Worm (Caenorhabditis elegans) whole organism, L3 larva: ENCODE data around the gene picc-1.

Source experiments
- R02D3.7 ChIP-seq: fragments of 150-350 bp; optimal IDR thresholded peaks from 2 replicates; lab custom pipeline; 2014; ENCODE audit warnings: missing biosample characterization, missing genetic modification characterization
- ZK546.5 ChIP-seq: sonication (generic microtip); optimal IDR thresholded peaks from 2 replicates; lab custom pipeline; 2017; ENCODE audit warnings: missing biosample characterization, missing genetic modification characterization
- ama-1 ChIP-seq: fragments of 150-350 bp; optimal IDR thresholded peaks from 2 replicates; lab custom pipeline; 2018
- ceh-16 ChIP-seq: sonication (generic microtip); optimal IDR thresholded peaks from 2 replicates; lab custom pipeline; 2017; ENCODE audit warnings: missing biosample characterization, missing genetic modification characterization
- ceh-28 ChIP-seq: fragments of 150-350 bp; optimal IDR thresholded peaks from 2 replicates; lab custom pipeline; 2014; ENCODE audit warnings: missing biosample characterization, missing genetic modification reagents, missing genetic modification characterization
- ceh-82 ChIP-seq: fragments of 150-350 bp; optimal IDR thresholded peaks from 2 replicates; lab custom pipeline; 2014; ENCODE audit warnings: missing biosample characterization, missing genetic modification characterization
- ceh-9 ChIP-seq: sonication (generic microtip); optimal IDR thresholded peaks from 2 replicates; lab custom pipeline; 2018; ENCODE audit warnings: missing biosample characterization, missing genetic modification characterization
- egl-27 ChIP-seq: sonication (generic microtip); optimal IDR thresholded peaks from 4 replicates; lab custom pipeline; 2017; ENCODE audit warnings: missing biosample characterization, missing genetic modification reagents, missing genetic modification characterization
- egl-5 ChIP-seq: fragments of 150-350 bp; optimal IDR thresholded peaks from 2 replicates; lab custom pipeline; 2017; ENCODE audit warnings: missing biosample characterization, missing genetic modification reagents, missing genetic modification characterization, inconsistent platforms
- elt-1 ChIP-seq: fragments of 150-350 bp; optimal IDR thresholded peaks from 2 replicates; lab custom pipeline; 2014; ENCODE audit warnings: missing biosample characterization, missing genetic modification characterization
- eor-1 ChIP-seq, 2 experiments: fragments of 150-350 bp; optimal IDR thresholded peaks; 2 replicates each; lab custom pipeline; 2014 to 2018; ENCODE audit warnings: missing biosample characterization in 2 of 2, missing genetic modification characterization in 2 of 2
- fkh-10 ChIP-seq: sonication (generic microtip); optimal IDR thresholded peaks from 2 replicates; lab custom pipeline; 2017; ENCODE audit warnings: missing biosample characterization, missing genetic modification reagents, missing genetic modification characterization
- fkh-2 ChIP-seq: fragments of 150-350 bp; optimal IDR thresholded peaks from 2 replicates; lab custom pipeline; 2014; ENCODE audit warnings: missing biosample characterization, missing genetic modification reagents, missing genetic modification characterization
- fos-1 ChIP-seq: fragments of 150-350 bp; optimal IDR thresholded peaks from 2 replicates; lab custom pipeline; 2014; ENCODE audit warnings: missing biosample characterization, missing genetic modification characterization
- hmg-11 ChIP-seq: sonication (generic microtip); optimal IDR thresholded peaks from 2 replicates; lab custom pipeline; 2016; ENCODE audit warnings: missing genetic modification characterization, missing compliant biosample characterization
- jun-1 ChIP-seq: fragments of 150-350 bp; optimal IDR thresholded peaks from 2 replicates; lab custom pipeline; 2014; ENCODE audit warnings: missing biosample characterization, missing genetic modification reagents, missing genetic modification characterization
- lin-15B ChIP-seq: fragments of 150-350 bp; optimal IDR thresholded peaks from 2 replicates; lab custom pipeline; 2014; ENCODE audit warnings: missing biosample characterization, missing genetic modification characterization
- lin-39 ChIP-seq: fragments of 150-350 bp; optimal IDR thresholded peaks from 2 replicates; lab custom pipeline; 2018; ENCODE audit warnings: missing biosample characterization, missing genetic modification reagents, missing genetic modification characterization
- nfya-1 ChIP-seq: sonication (generic microtip); optimal IDR thresholded peaks from 2 replicates; lab custom pipeline; 2017; ENCODE audit warnings: missing genetic modification characterization, mild to moderate bottlenecking, missing compliant biosample characterization, antibody characterized with exemption, moderate library complexity; ENCODE audit not compliant: insufficient read depth
- nhr-11 ChIP-seq: fragments of 150-350 bp; optimal IDR thresholded peaks from 2 replicates; lab custom pipeline; 2014; ENCODE audit warnings: missing biosample characterization, missing genetic modification characterization
- nhr-12 ChIP-seq: fragments of 150-350 bp; optimal IDR thresholded peaks from 2 replicates; lab custom pipeline; 2014; ENCODE audit warnings: missing biosample characterization, missing genetic modification characterization
- nhr-23 ChIP-seq: fragments of 150-350 bp; optimal IDR thresholded peaks from 2 replicates; lab custom pipeline; 2014; ENCODE audit warnings: missing biosample characterization, missing genetic modification reagents, missing genetic modification characterization
- nhr-237 ChIP-seq: fragments of 150-350 bp; optimal IDR thresholded peaks from 2 replicates; lab custom pipeline; 2014; ENCODE audit warnings: missing biosample characterization, missing genetic modification characterization
- nhr-25 ChIP-seq: sonication (generic microtip); optimal IDR thresholded peaks from 2 replicates; lab custom pipeline; 2017; ENCODE audit warnings: missing biosample characterization, missing genetic modification characterization
- nhr-28 ChIP-seq: fragments of 150-350 bp; optimal IDR thresholded peaks from 2 replicates; lab custom pipeline; 2014; ENCODE audit warnings: missing biosample characterization, missing genetic modification characterization
- nhr-43 ChIP-seq: sonication (generic microtip); optimal IDR thresholded peaks from 2 replicates; lab custom pipeline; 2016; ENCODE audit warnings: mild to moderate bottlenecking, missing genetic modification characterization, missing compliant biosample characterization; ENCODE audit not compliant: poor library complexity, severe bottlenecking
- nhr-67 ChIP-seq: fragments of 150-350 bp; optimal IDR thresholded peaks from 2 replicates; lab custom pipeline; 2014; ENCODE audit warnings: missing biosample characterization, missing genetic modification characterization
- nhr-76 ChIP-seq: fragments of 150-350 bp; sonication (generic microtip); optimal IDR thresholded peaks from 5 replicates; lab custom pipeline; 2014; ENCODE audit warnings: missing biosample characterization, missing genetic modification characterization
- nhr-77 ChIP-seq: fragments of 150-350 bp; optimal IDR thresholded peaks from 2 replicates; lab custom pipeline; 2014; ENCODE audit warnings: missing biosample characterization, missing genetic modification characterization
- skn-1 ChIP-seq: fragments of 150-350 bp; optimal IDR thresholded peaks from 2 replicates; lab custom pipeline; 2014; ENCODE audit warnings: missing biosample characterization, missing genetic modification characterization
- snpc-4 ChIP-seq: fragments of 150-350 bp; optimal IDR thresholded peaks from 2 replicates; lab custom pipeline; 2014; ENCODE audit warnings: missing biosample characterization, missing genetic modification characterization
- tbx-2 ChIP-seq: sonication (generic microtip); optimal IDR thresholded peaks from 2 replicates; lab custom pipeline; 2016; ENCODE audit warnings: mild to moderate bottlenecking, missing genetic modification characterization, missing compliant biosample characterization
- unc-62 ChIP-seq: fragments of 150-350 bp; sonication (generic microtip); optimal IDR thresholded peaks from 4 replicates; lab custom pipeline; 2014; ENCODE audit warnings: missing biosample characterization, missing genetic modification reagents, missing genetic modification characterization
- zag-1 ChIP-seq: fragments of 150-350 bp; optimal IDR thresholded peaks from 2 replicates; lab custom pipeline; 2014; ENCODE audit warnings: missing biosample characterization, missing genetic modification characterization
- ztf-4 ChIP-seq: fragments of 150-350 bp; optimal IDR thresholded peaks from 2 replicates; lab custom pipeline; 2014; ENCODE audit warnings: missing biosample characterization, missing genetic modification characterization

picc-1 gene

ce11 chrV:6022076-6022475 is 3.3 kb downstream of the picc-1 start:
- TF ChIP-seq nhr-25 (tag; lab: Kevin White, UChicago): peak; percentile 51
- TF ChIP-seq R02D3.7 (tag; lab: Kevin White, UChicago): no peak
- TF ChIP-seq nhr-12 (tag; lab: Kevin White, UChicago): no peak
- TF ChIP-seq ceh-82 (tag; lab: Kevin White, UChicago): no peak
- TF ChIP-seq nhr-67 (tag; lab: Kevin White, UChicago): no peak
- peak; percentile 13 for TF ChIP-seq nhr-43 (tag; lab: Kevin White, UChicago)

ce11 chrV:6030559-6030975 is 11.8 kb downstream of the picc-1 start:
- no peak for TF ChIP-seq snpc-4 (tag; lab: Kevin White, UChicago)
- TF ChIP-seq nhr-23 (tag; lab: Kevin White, UChicago): no peak
- peak; percentile 27 for TF ChIP-seq egl-5
- TF ChIP-seq tbx-2 (tag; lab: Kevin White, UChicago): peak; percentile 28
- peak; percentile 22 for TF ChIP-seq unc-62 (GFP tag; lab: Kevin White, UChicago)
- peak; percentile 73 for TF ChIP-seq lin-39 (tag; lab: Kevin White, UChicago)
- TF ChIP-seq hmg-11 (tag; lab: Kevin White, UChicago): no peak
- TF ChIP-seq nfya-1 (tag; lab: Kevin White, UChicago): peak; percentile 70

ce11 chrV:6031585-6031984 is 12.8 kb downstream of the picc-1 start:
- TF ChIP-seq tbx-2 (tag; lab: Kevin White, UChicago) (peak; percentile 52), ZK546.5 (no peak)

- TF ChIP-seq nfya-1 (tag; lab: Kevin White, UChicago): peak; percentile 33
- TF ChIP-seq lin-39 (tag; lab: Kevin White, UChicago): peak; percentile 72
- no peak for TF ChIP-seq nhr-77 (tag; lab: Kevin White, UChicago)
- no peak for TF ChIP-seq ZK546.5
- TF ChIP-seq unc-62 (GFP tag; lab: Kevin White, UChicago): peak; percentile 13
- no peak for TF ChIP-seq ama-1 (lab: Kevin White, UChicago)
- TF ChIP-seq hmg-11 (tag; lab: Kevin White, UChicago): peak; percentile 22
These were observed 14.7 kb downstream of the picc-1 start for ce11 chrV:6033512-6033911.

- no peak for TF ChIP-seq nhr-43 (tag; lab: Kevin White, UChicago)
- TF ChIP-seq ZK546.5: no peak
- no peak for TF ChIP-seq ceh-82 (tag; lab: Kevin White, UChicago)
- no peak for TF ChIP-seq eor-1 (tag; optimal IDR thresholded peaks at IDR 0.05; lab: Kevin White, UChicago)
- TF ChIP-seq fkh-10 (GFP tag; lab: Kevin White, UChicago): no peak
- TF ChIP-seq tbx-2 (tag; lab: Kevin White, UChicago): no peak
- no peak for TF ChIP-seq ama-1 (lab: Kevin White, UChicago)
- no peak for TF ChIP-seq skn-1 (tag; lab: Kevin White, UChicago)
- TF ChIP-seq snpc-4 (tag; lab: Kevin White, UChicago): no peak
- no peak for TF ChIP-seq nhr-25 (tag; lab: Kevin White, UChicago)
- no peak for TF ChIP-seq ceh-9 (tag; lab: Kevin White, UChicago)
- no peak for TF ChIP-seq ceh-28
- TF ChIP-seq elt-1 (tag; lab: Kevin White, UChicago): no peak
- no peak for TF ChIP-seq nhr-67 (tag; lab: Kevin White, UChicago)
- no peak for TF ChIP-seq nhr-11 (tag; lab: Kevin White, UChicago)
- no peak for TF ChIP-seq jun-1 (tag; lab: Kevin White, UChicago)
These were observed 15.9 kb downstream of the picc-1 start, which contains the start of gene dhs-17 for ce11 chrV:6034714-6035113. TSS of gene dhs-17 (minus strand) at chrV:6034814.

ce11 chrV:6036547-6036946 is 17.8 kb downstream of the picc-1 start:
- TF ChIP-seq jun-1 (tag; lab: Kevin White, UChicago) (no peak), nhr-28 (no peak), lin-15B (tag; lab: Kevin White, UChicago) (no peak), ztf-4 (tag; lab: Kevin White, UChicago) (no peak), snpc-4 (tag; lab: Kevin White, UChicago) (no peak), nhr-77 (tag; lab: Kevin White, UChicago) (no peak), fos-1 (tag; lab: Kevin White, UChicago) (no peak), ceh-16 (no peak), R02D3.7 (tag; lab: Kevin White, UChicago) (no peak), fkh-10 (GFP tag; lab: Kevin White, UChicago) (no peak), skn-1 (tag; lab: Kevin White, UChicago) (no peak), ZK546.5 (no peak), fkh-2 (tag; lab: Kevin White, UChicago) (no peak), eor-1 (tag; optimal IDR thresholded peaks at IDR 0.05; lab: Kevin White, UChicago) (no peak), elt-1 (tag; lab: Kevin White, UChicago) (no peak), nhr-43 (tag; lab: Kevin White, UChicago) (no peak), nhr-237 (no peak), nhr-76 (no peak), zag-1 (tag; lab: Kevin White, UChicago) (no peak), egl-27 (tag; lab: Kevin White, UChicago) (no peak)
- TF ChIP-seq, all 47 proteins: peak for 0
